Worm (Caenorhabditis elegans): ENCODE data around the gene R02F11.10.

The R02F11.10 gene

DNA sequence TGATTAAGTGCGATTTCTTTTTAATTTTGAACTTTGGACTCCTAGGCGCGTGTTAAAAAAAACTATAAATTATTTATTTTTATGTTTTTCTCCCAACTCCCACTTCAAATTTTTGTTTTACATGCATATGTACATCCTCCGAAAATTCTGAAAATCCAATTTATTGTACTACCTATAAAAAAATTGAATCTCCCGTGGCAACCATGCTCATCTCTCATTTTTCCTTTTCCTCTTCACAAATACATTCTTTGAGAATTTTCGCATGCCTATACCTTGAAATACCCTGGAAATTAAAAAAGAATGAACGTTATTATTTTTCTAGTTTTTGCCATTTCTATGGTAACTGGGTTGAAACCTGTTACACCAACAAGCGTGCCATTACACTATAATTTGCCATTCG lies at the start of gene R02F11.10:
Gene R02F11.10 (plus strand): TSS at position 301 of the 400 bp plus-strand sequence.
- TF ChIP-seq tbx-37 (GFP tag; conservative IDR thresholded peaks at IDR 0.05) = no peak
- no peak for TF ChIP-seq B0310.2 (tag; optimal IDR thresholded peaks at IDR 0.05)

- TF ChIP-seq sea-1 (GFP tag; conservative IDR thresholded peaks at IDR 0.05) (no peak), aly-1 (tag; optimal IDR thresholded peaks at IDR 0.05) (no peak), ceh-36 (tag; optimal IDR thresholded peaks at IDR 0.05) (no peak), tbx-37 (GFP tag; conservative IDR thresholded peaks at IDR 0.05) (no peak), scrt-1 (GFP tag; IDR thresholded peaks at IDR 0.05) (no peak)
These were observed 46.7 kb upstream of the R02F11.10 start, which contains the start of gene ugt-61 for ce11 chrV:4742190-4742589. ugt-61 (plus strand) TSS chrV:4742422.

DNA sequence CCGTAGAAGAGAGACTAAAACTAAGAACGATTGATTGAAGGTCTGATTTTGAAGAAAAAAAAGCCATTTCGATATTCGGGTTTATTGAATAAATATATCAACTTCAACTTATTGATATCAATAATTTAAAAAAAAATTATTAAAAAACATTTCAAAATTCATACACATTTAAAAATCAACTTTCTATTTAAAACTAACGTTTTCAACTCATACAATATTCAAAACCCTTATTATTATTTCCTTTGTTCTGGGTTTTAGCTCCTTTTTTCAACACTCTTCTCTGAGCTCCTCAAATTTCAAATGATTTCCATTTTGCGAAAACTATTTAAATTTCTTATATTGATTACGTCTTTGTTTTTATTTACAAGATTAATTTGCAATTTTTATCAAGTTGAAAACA lies 43.7 kb upstream of the R02F11.10 start, which contains the start of gene C18G1.7:
Gene C18G1.7 (plus strand): TSS at position 301 of the 400 bp plus-strand sequence.
- TF ChIP-seq hmbx-1 (tag; optimal IDR thresholded peaks at IDR 0.05) = no peak
- no peak for TF ChIP-seq ama-1 (optimal IDR thresholded peaks at IDR 0.05)
- TF ChIP-seq flt-1 (GFP tag; IDR thresholded peaks at IDR 0.05) = no peak
- no peak for TF ChIP-seq sea-1 (GFP tag; conservative IDR thresholded peaks at IDR 0.05)
- no peak for TF ChIP-seq aly-1 (tag; optimal IDR thresholded peaks at IDR 0.05)
- TF ChIP-seq tbx-11 (GFP tag; IDR thresholded peaks at IDR 0.05) = no peak
- no peak for TF ChIP-seq hnd-1 (tag; optimal IDR thresholded peaks at IDR 0.05)
- TF ChIP-seq scrt-1 (GFP tag; IDR thresholded peaks at IDR 0.05) = no peak
- TF ChIP-seq pes-1 (GFP tag; IDR thresholded peaks at IDR 0.05) = no peak
- TF ChIP-seq ets-7 (tag; optimal IDR thresholded peaks at IDR 0.05) = no peak
- no peak for TF ChIP-seq hmg-4 (GFP tag; optimal IDR thresholded peaks at IDR 0.05)
- TF ChIP-seq ceh-13 (GFP tag; optimal IDR thresholded peaks at IDR 0.05) = no peak
- no peak for TF ChIP-seq tbx-37 (GFP tag; conservative IDR thresholded peaks at IDR 0.05)
- no peak for TF ChIP-seq tra-4 (tag; optimal IDR thresholded peaks at IDR 0.05)
- no peak for TF ChIP-seq B0310.2 (tag; optimal IDR thresholded peaks at IDR 0.05)
- TF ChIP-seq F13C5.2 (tag; optimal IDR thresholded peaks at IDR 0.05) = no peak
- no peak for TF ChIP-seq ceh-36 (tag; optimal IDR thresholded peaks at IDR 0.05)

ce11 chrV:4750294-4750693 lies 38.6 kb upstream of the R02F11.10 start, which contains the start of gene C18G1.6:
C18G1.6 (plus strand) TSS chrV:4750594.
- TF ChIP-seq sea-1 (GFP tag; conservative IDR thresholded peaks at IDR 0.05) (no peak), scrt-1 (GFP tag; IDR thresholded peaks at IDR 0.05) (no peak), B0310.2 (tag; optimal IDR thresholded peaks at IDR 0.05) (no peak), hmbx-1 (tag; optimal IDR thresholded peaks at IDR 0.05) (no peak), flt-1 (GFP tag; IDR thresholded peaks at IDR 0.05) (no peak), aly-1 (tag; optimal IDR thresholded peaks at IDR 0.05) (no peak), F13C5.2 (tag; optimal IDR thresholded peaks at IDR 0.05) (no peak), ama-1 (optimal IDR thresholded peaks at IDR 0.05) (no peak), hmg-4 (GFP tag; optimal IDR thresholded peaks at IDR 0.05) (no peak)

- TF ChIP-seq ets-7 (tag; optimal IDR thresholded peaks at IDR 0.05) (no peak), sea-1 (GFP tag; conservative IDR thresholded peaks at IDR 0.05) (no peak), hmg-4 (GFP tag; optimal IDR thresholded peaks at IDR 0.05) (no peak), ama-1 (optimal IDR thresholded peaks at IDR 0.05) (no peak), tra-4 (tag; optimal IDR thresholded peaks at IDR 0.05) (no peak), scrt-1 (GFP tag; IDR thresholded peaks at IDR 0.05) (no peak), tbx-11 (GFP tag; IDR thresholded peaks at IDR 0.05) (no peak), ceh-13 (GFP tag; optimal IDR thresholded peaks at IDR 0.05) (no peak), tbx-37 (GFP tag; conservative IDR thresholded peaks at IDR 0.05) (no peak), B0310.2 (tag; optimal IDR thresholded peaks at IDR 0.05) (no peak), flt-1 (GFP tag; IDR thresholded peaks at IDR 0.05) (no peak), pes-1 (GFP tag; IDR thresholded peaks at IDR 0.05) (no peak), ceh-36 (tag; optimal IDR thresholded peaks at IDR 0.05) (no peak), aly-1 (tag; optimal IDR thresholded peaks at IDR 0.05) (no peak), hmbx-1 (tag; optimal IDR thresholded peaks at IDR 0.05) (no peak)
These were observed 34.8 kb upstream of the R02F11.10 start, which contains the start of gene hil-4 for ce11 chrV:4754123-4754522. hil-4 (plus strand) TSS chrV:4754313.

- TF ChIP-seq tbx-11 (GFP tag; IDR thresholded peaks at IDR 0.05) = no peak
These were observed 34.2 kb upstream of the R02F11.10 start for ce11 chrV:4754684-4755211.

- TF ChIP-seq ama-1 (optimal IDR thresholded peaks at IDR 0.05) (no peak), aly-1 (tag; optimal IDR thresholded peaks at IDR 0.05) (no peak), tra-4 (tag; optimal IDR thresholded peaks at IDR 0.05) (no peak), sea-1 (GFP tag; conservative IDR thresholded peaks at IDR 0.05) (no peak), tbx-37 (GFP tag; conservative IDR thresholded peaks at IDR 0.05) (no peak), ceh-36 (tag; optimal IDR thresholded peaks at IDR 0.05) (no peak)
These were observed 33.5 kb upstream of the R02F11.10 start, which contains the start of gene pgl-3 for ce11 chrV:4755308-4756029. pgl-3 (plus strand) TSS chrV:4755979.

ce11 chrV:4758019-4758418 lies 30.9 kb upstream of the R02F11.10 start:
- TF ChIP-seq ets-7 (tag; optimal IDR thresholded peaks at IDR 0.05) = no peak
- no peak for TF ChIP-seq hmbx-1 (tag; optimal IDR thresholded peaks at IDR 0.05)
- no peak for TF ChIP-seq B0310.2 (tag; optimal IDR thresholded peaks at IDR 0.05)
- TF ChIP-seq pes-1 (GFP tag; IDR thresholded peaks at IDR 0.05) = no peak
